Worm (Caenorhabditis elegans) whole organism, L1 larva: Measurements from ENCODE around the gene C01G10.5.

ENCODE experiments used
- C16A3.4 ChIP-seq: fragments of 150-350 bp; optimal IDR thresholded peaks from 2 replicates; lab custom pipeline; 2014; ENCODE audit warnings: missing biosample characterization, missing genetic modification characterization
- C34B4.2 ChIP-seq: sonication (generic microtip); optimal IDR thresholded peaks from 2 replicates; lab custom pipeline; 2017; ENCODE audit warnings: mild to moderate bottlenecking, missing genetic modification characterization, missing compliant biosample characterization
- aha-1 ChIP-seq: fragments of 150-350 bp; optimal IDR thresholded peaks from 2 replicates; lab custom pipeline; 2014; ENCODE audit warnings: missing biosample characterization, missing genetic modification characterization
- ama-1 ChIP-seq: fragments of 150-350 bp; optimal IDR thresholded peaks from 2 replicates; lab custom pipeline; 2014
- blmp-1 ChIP-seq: fragments of 150-350 bp; optimal IDR thresholded peaks from 2 replicates; lab custom pipeline; 2014; ENCODE audit warnings: missing biosample characterization, missing genetic modification characterization
- ceh-8 ChIP-seq: fragments of 200-800 bp; sonication (Bioruptor generic); optimal IDR thresholded peaks from 2 replicates; lab custom pipeline; 2018; ENCODE audit warnings: mild to moderate bottlenecking, missing genetic modification characterization, moderate library complexity, missing compliant biosample characterization
- ceh-82 ChIP-seq, 3 experiments: fragments of 150-350 bp in 1 of 3; sonication (generic microtip) in 2 of 3; optimal IDR thresholded peaks; 2 replicates each; lab custom pipeline; 2014 to 2017; ENCODE audit warnings: missing biosample characterization in 3 of 3, missing genetic modification characterization in 3 of 3
- ceh-90 ChIP-seq: sonication (generic microtip); optimal IDR thresholded peaks from 2 replicates; lab custom pipeline; 2016; ENCODE audit warnings: missing genetic modification characterization, missing compliant biosample characterization
- ces-1 ChIP-seq: fragments of 150-350 bp; optimal IDR thresholded peaks from 2 replicates; lab custom pipeline; 2014; ENCODE audit warnings: missing biosample characterization, missing genetic modification reagents, missing genetic modification characterization
- dpl-1 ChIP-seq, 3 experiments: fragments of 150-350 bp in 2 of 3; sonication (generic microtip) in 1 of 3; optimal IDR thresholded peaks; 2 replicates each; lab custom pipeline; 2014 to 2017; ENCODE audit warnings: missing biosample characterization in 3 of 3, missing genetic modification characterization in 3 of 3, missing genetic modification reagents in 3 of 3
- efl-1 ChIP-seq, 4 experiments: fragments of 150-350 bp; optimal IDR thresholded peaks in 3 of 4; peaks in 1 of 4; 1 replicate in 1 of 4; 2 replicates in 3 of 4; lab custom pipeline; 2014; ENCODE audit warnings: missing biosample characterization in 2 of 4, missing genetic modification characterization in 2 of 4, missing genetic modification reagents in 2 of 4
- egl-13 ChIP-seq: sonication (generic microtip); optimal IDR thresholded peaks from 2 replicates; lab custom pipeline; 2016; ENCODE audit warnings: missing genotype, missing genetic modification reagents, missing genetic modification characterization, missing compliant biosample characterization
- elt-2 ChIP-seq: sonication (generic microtip); optimal IDR thresholded peaks from 2 replicates; lab custom pipeline; 2016; ENCODE audit warnings: missing genetic modification characterization, mild to moderate bottlenecking, inconsistent platforms, missing compliant biosample characterization, missing genetic modification reagents
- elt-3 ChIP-seq, 6 experiments: fragments of 150-350 bp in 1 of 6; sonication (generic microtip); optimal IDR thresholded peaks; 2 replicates each; lab custom pipeline; 2017 to 2018; ENCODE audit warnings: missing biosample characterization in 6 of 6, missing genetic modification characterization in 6 of 6, inconsistent platforms in 1 of 6
- ets-5 ChIP-seq: fragments of 200-800 bp; sonication (Bioruptor generic); IDR thresholded peaks from 2 replicates; pipeline ENCODE4 v1.3.6; 2022; ENCODE audit warnings: missing genetic modification characterization, missing compliant biosample characterization
- fkh-10 ChIP-seq: sonication (generic microtip); optimal IDR thresholded peaks from 2 replicates; lab custom pipeline; 2017; ENCODE audit warnings: missing biosample characterization, missing genetic modification reagents, missing genetic modification characterization
- fkh-4 ChIP-seq: sonication (generic microtip); optimal IDR thresholded peaks from 2 replicates; lab custom pipeline; 2016; ENCODE audit warnings: missing compliant biosample characterization, missing genetic modification characterization, borderline replicate concordance
- fkh-8 ChIP-seq: sonication (generic microtip); optimal IDR thresholded peaks from 2 replicates; lab custom pipeline; 2016; ENCODE audit warnings: mild to moderate bottlenecking, missing genetic modification characterization, missing compliant biosample characterization
- hlh-17 ChIP-seq: fragments of 200-800 bp; sonication (Bioruptor generic); optimal IDR thresholded peaks from 2 replicates; lab custom pipeline; 2018; ENCODE audit warnings: missing genetic modification characterization, mild to moderate bottlenecking, missing compliant biosample characterization, moderate library complexity, borderline replicate concordance
- hpl-2 ChIP-seq: fragments of 150-350 bp; optimal IDR thresholded peaks from 2 replicates; lab custom pipeline; 2014; ENCODE audit warnings: missing biosample characterization, missing genetic modification reagents, missing genetic modification characterization
- irx-1 ChIP-seq: sonication (generic microtip); optimal IDR thresholded peaks from 2 replicates; lab custom pipeline; 2016; ENCODE audit warnings: missing genetic modification characterization, missing compliant biosample characterization
- isw-1 ChIP-seq: fragments of 200-800 bp; sonication (Bioruptor generic); IDR thresholded peaks from 2 replicates; pipeline ENCODE4 v1.3.6; 2022; ENCODE audit warnings: missing genetic modification characterization, missing compliant biosample characterization
- jun-1 ChIP-seq: fragments of 150-350 bp; optimal IDR thresholded peaks from 2 replicates; lab custom pipeline; 2014; ENCODE audit warnings: missing biosample characterization, missing genetic modification reagents, missing genetic modification characterization
- lin-13 ChIP-seq: fragments of 150-350 bp; optimal IDR thresholded peaks from 2 replicates; lab custom pipeline; 2014; ENCODE audit warnings: missing biosample characterization, missing genetic modification reagents, missing genetic modification characterization
- lin-14 ChIP-seq: fragments of 200-800 bp; sonication (Bioruptor generic); optimal IDR thresholded peaks from 2 replicates; lab custom pipeline; 2018; ENCODE audit warnings: mild to moderate bottlenecking, missing genetic modification characterization, moderate library complexity, missing compliant biosample characterization
- lin-35 ChIP-seq, 2 experiments: fragments of 150-350 bp; optimal IDR thresholded peaks; 2 replicates each; lab custom pipeline; 2014; ENCODE audit warnings: missing biosample characterization in 2 of 2, missing genetic modification characterization in 2 of 2, missing genetic modification reagents in 2 of 2
- lir-3 ChIP-seq: sonication (generic microtip); optimal IDR thresholded peaks from 2 replicates; lab custom pipeline; 2016; ENCODE audit warnings: mild to moderate bottlenecking, missing genetic modification characterization, moderate library complexity, missing compliant biosample characterization; ENCODE audit not compliant: poor library complexity
- lsy-2 ChIP-seq, 2 experiments: fragments of 150-350 bp; optimal IDR thresholded peaks; 2 replicates each; lab custom pipeline; 2014; ENCODE audit warnings: missing biosample characterization in 2 of 2, missing genetic modification characterization in 2 of 2
- mab-9 ChIP-seq: fragments of 200-800 bp; sonication (Bioruptor generic); IDR thresholded peaks from 2 replicates; pipeline ENCODE4 v1.3.6; 2022; ENCODE audit warnings: missing genetic modification reagents, missing genetic modification characterization, missing compliant biosample characterization
- mdl-1 ChIP-seq, 2 experiments: fragments of 150-350 bp; optimal IDR thresholded peaks; 2 replicates each; lab custom pipeline; 2014 to 2017; ENCODE audit warnings: missing biosample characterization in 2 of 2, missing genetic modification characterization in 2 of 2, inconsistent platforms in 1 of 2
- mep-1 ChIP-seq: fragments of 150-350 bp; optimal IDR thresholded peaks from 2 replicates; lab custom pipeline; 2014; ENCODE audit warnings: missing biosample characterization, missing genetic modification characterization
- nhr-12 ChIP-seq: sonication (generic microtip); optimal IDR thresholded peaks from 2 replicates; lab custom pipeline; 2017; ENCODE audit warnings: missing biosample characterization, missing genetic modification characterization
- nhr-237 ChIP-seq: fragments of 150-350 bp; optimal IDR thresholded peaks from 2 replicates; lab custom pipeline; 2014; ENCODE audit warnings: missing biosample characterization, missing genetic modification characterization
- nhr-28 ChIP-seq: fragments of 150-350 bp; optimal IDR thresholded peaks from 2 replicates; lab custom pipeline; 2014; ENCODE audit warnings: missing biosample characterization, missing genetic modification characterization
- nhr-71 ChIP-seq: sonication (generic microtip); optimal IDR thresholded peaks from 2 replicates; lab custom pipeline; 2016; ENCODE audit warnings: mild to moderate bottlenecking, missing genetic modification characterization, moderate library complexity, missing compliant biosample characterization
- nhr-76 ChIP-seq: sonication (generic microtip); optimal IDR thresholded peaks from 2 replicates; lab custom pipeline; 2017; ENCODE audit warnings: missing biosample characterization, missing genetic modification characterization
- nhr-77 ChIP-seq: fragments of 150-350 bp; optimal IDR thresholded peaks from 2 replicates; lab custom pipeline; 2014; ENCODE audit warnings: missing biosample characterization, missing genetic modification characterization
- nhr-84 ChIP-seq: sonication (generic microtip); optimal IDR thresholded peaks from 2 replicates; lab custom pipeline; 2017; ENCODE audit warnings: missing biosample characterization, missing genetic modification characterization
- nhr-90 ChIP-seq: sonication (generic microtip); optimal IDR thresholded peaks from 2 replicates; lab custom pipeline; 2016; ENCODE audit warnings: mild to moderate bottlenecking, missing genetic modification characterization, missing compliant biosample characterization; ENCODE audit not compliant: poor library complexity
- pax-3 ChIP-seq: fragments of 200-800 bp; sonication (Bioruptor generic); optimal IDR thresholded peaks from 2 replicates; lab custom pipeline; 2018; ENCODE audit warnings: mild to moderate bottlenecking, missing genetic modification characterization, moderate library complexity, missing compliant biosample characterization
- pqm-1 ChIP-seq: sonication (generic microtip); optimal IDR thresholded peaks from 3 replicates; lab custom pipeline; 2017; ENCODE audit warnings: missing biosample characterization, missing genetic modification characterization
- rnt-1 ChIP-seq: sonication (generic microtip); optimal IDR thresholded peaks from 2 replicates; lab custom pipeline; 2016; ENCODE audit warnings: mild to moderate bottlenecking, missing genetic modification characterization, moderate library complexity, missing compliant biosample characterization
- snpc-4 ChIP-seq: fragments of 150-350 bp; optimal IDR thresholded peaks from 2 replicates; lab custom pipeline; 2014; ENCODE audit warnings: missing biosample characterization, missing genetic modification characterization
- snu-23 ChIP-seq: sonication (generic microtip); optimal IDR thresholded peaks from 2 replicates; lab custom pipeline; 2016; ENCODE audit warnings: missing genetic modification characterization, missing compliant biosample characterization
- sup-37 ChIP-seq: fragments of 200-800 bp; sonication (Bioruptor generic); optimal IDR thresholded peaks from 2 replicates; lab custom pipeline; 2018; ENCODE audit warnings: mild to moderate bottlenecking, missing genetic modification characterization, missing compliant biosample characterization
- swsn-7 ChIP-seq: sonication (generic microtip); optimal IDR thresholded peaks from 2 replicates; lab custom pipeline; 2016; ENCODE audit warnings: missing genetic modification characterization, missing compliant biosample characterization
- tbx-2 ChIP-seq: sonication (generic microtip); optimal IDR thresholded peaks from 2 replicates; lab custom pipeline; 2016; ENCODE audit warnings: missing genetic modification characterization, missing compliant biosample characterization
- unc-130 ChIP-seq: fragments of 150-350 bp; optimal IDR thresholded peaks from 2 replicates; lab custom pipeline; 2017; ENCODE audit warnings: missing biosample characterization, missing genetic modification characterization, inconsistent platforms
- unc-98 ChIP-seq: fragments of 200-800 bp; sonication (Bioruptor generic); IDR thresholded peaks from 2 replicates; pipeline ENCODE4 v1.3.6; 2022; ENCODE audit warnings: missing genetic modification characterization, missing compliant biosample characterization
- xbp-1 ChIP-seq: sonication (generic microtip); optimal IDR thresholded peaks from 2 replicates; lab custom pipeline; 2016; ENCODE audit warnings: missing genetic modification characterization, missing compliant biosample characterization
- zag-1 ChIP-seq: fragments of 150-350 bp; optimal IDR thresholded peaks from 2 replicates; lab custom pipeline; 2014; ENCODE audit warnings: missing biosample characterization, missing genetic modification characterization
- ztf-11 ChIP-seq, 2 experiments: sonication (generic microtip); optimal IDR thresholded peaks; 2 replicates each; lab custom pipeline; 2016 to 2017; ENCODE audit warnings: missing genetic modification characterization in 2 of 2, missing biosample characterization in 1 of 2, missing compliant biosample characterization in 1 of 2

The C01G10.5 gene

ce11 chrV:15065068-15065744 lies 24.1 kb downstream of the C01G10.5 start, which contains the start of gene C25D7.9:
Gene C25D7.9 (plus strand): TSS chrV:15065135.
- TF ChIP-seq ceh-82 (tag; optimal IDR thresholded peaks at IDR 0.05; lab: Kevin White, UChicago), result peak in 1 of 3 experiments; percentile 32
- no peak for TF ChIP-seq ceh-90 (tag; lab: Kevin White, UChicago)
- peak; percentile 25 for TF ChIP-seq C16A3.4 (tag; lab: Kevin White, UChicago)
- peak; percentile 55 for TF ChIP-seq lin-14 (GFP tag; lab: Kevin White, UChicago)
- TF ChIP-seq zag-1 (tag; lab: Kevin White, UChicago), result no peak
- no peak for TF ChIP-seq nhr-28
- TF ChIP-seq fkh-4 (tag; lab: Kevin White, UChicago), result no peak
- peak; percentile 19 for TF ChIP-seq swsn-7 (tag; lab: Kevin White, UChicago)
- TF ChIP-seq nhr-76 (tag; lab: Kevin White, UChicago), result no peak
- no peak for TF ChIP-seq egl-13
- TF ChIP-seq nhr-71 (tag; lab: Kevin White, UChicago), result peak; percentile 48
- TF ChIP-seq nhr-237, result no peak
- TF ChIP-seq mab-9 (GFP tag; lab: Robert Waterston, UW), result no peak
- no peak for TF ChIP-seq nhr-84 (tag; lab: Kevin White, UChicago)
- peak; percentile 46 for TF ChIP-seq snu-23 (GFP tag; lab: Kevin White, UChicago)
- TF ChIP-seq unc-98 (GFP tag; lab: Robert Waterston, UW), result no peak
- no peak for TF ChIP-seq snpc-4 (tag; lab: Kevin White, UChicago)
- no peak for TF ChIP-seq ets-5 (GFP tag; lab: Robert Waterston, UW)
- no peak for TF ChIP-seq blmp-1 (tag; lab: Kevin White, UChicago)
- no peak for TF ChIP-seq aha-1
- no peak for TF ChIP-seq nhr-12
- TF ChIP-seq elt-2 (tag; lab: Kevin White, UChicago), result no peak
- peak; percentile 9 for TF ChIP-seq pax-3 (tag; lab: Kevin White, UChicago)
- peak; percentile 32 for TF ChIP-seq lin-13 (GFP tag; lab: Kevin White, UChicago)
- peak; percentile 34 to 53 for TF ChIP-seq efl-1 (optimal IDR thresholded peaks at IDR 0.05; lab: Kevin White, UChicago)
- TF ChIP-seq efl-1 (GFP tag; optimal IDR thresholded peaks at IDR 0.05 in 1 of 2; lab: Kevin White, UChicago), result peak; percentile 37 to 89
- TF ChIP-seq irx-1 (tag; lab: Kevin White, UChicago), result no peak
- peak; percentile 47 to 53 for TF ChIP-seq lin-35 (GFP tag; optimal IDR thresholded peaks at IDR 0.05; lab: Kevin White, UChicago)
- no peak for TF ChIP-seq ceh-8 (GFP tag; lab: Kevin White, UChicago)
- no peak for TF ChIP-seq fkh-10
- TF ChIP-seq mdl-1 (tag; optimal IDR thresholded peaks at IDR 0.05; lab: Kevin White, UChicago), result no peak
- TF ChIP-seq ama-1, result no peak
- no peak for TF ChIP-seq nhr-77
- TF ChIP-seq isw-1, result 0 out of 2 replicates have a peak, but pooled peaks have one; percentile 2
- no peak for TF ChIP-seq sup-37 (GFP tag; lab: Kevin White, UChicago)
- no peak for TF ChIP-seq pqm-1 (tag; lab: Kevin White, UChicago)
- no peak for TF ChIP-seq nhr-90 (tag; lab: Kevin White, UChicago)
- TF ChIP-seq C34B4.2 (tag; lab: Kevin White, UChicago), result no peak
- peak; percentile 18 for TF ChIP-seq mep-1
- no peak for TF ChIP-seq hpl-2 (GFP tag; lab: Kevin White, UChicago)
- peak; percentile 17 to 52 (median 45) for TF ChIP-seq dpl-1 (GFP tag; optimal IDR thresholded peaks at IDR 0.05; lab: Kevin White, UChicago)
- TF ChIP-seq tbx-2, result peak; percentile 15
- TF ChIP-seq unc-130, result no peak
- TF ChIP-seq hlh-17 (GFP tag; lab: Kevin White, UChicago), result no peak
- TF ChIP-seq lsy-2 (tag; optimal IDR thresholded peaks at IDR 0.05; lab: Kevin White, UChicago), result peak; percentile 31 to 62
- no peak for TF ChIP-seq ces-1 (GFP tag; lab: Kevin White, UChicago)
- TF ChIP-seq fkh-8 (tag; lab: Kevin White, UChicago), result peak; percentile 35
- TF ChIP-seq rnt-1 (tag; lab: Kevin White, UChicago), result peak; percentile 72
- peak; percentile 28 for TF ChIP-seq xbp-1 (tag; lab: Kevin White, UChicago)
- TF ChIP-seq jun-1 (tag; lab: Kevin White, UChicago), result no peak
- no peak for TF ChIP-seq elt-3 (tag; optimal IDR thresholded peaks at IDR 0.05; lab: Kevin White, UChicago)
- TF ChIP-seq ztf-11 (tag; optimal IDR thresholded peaks at IDR 0.05; lab: Kevin White, UChicago), result no peak
- TF ChIP-seq lir-3, result no peak
